Fruit fly (Drosophila melanogaster): Measurements from ENCODE around the gene CG42713.

Gene CG42713

dm6 chr2L:8897954-8898713, 6.9 kb downstream of the CG42713 start (continued):
- peak; percentile 11 for TF ChIP-seq Dip3 (GFP tag; optimal IDR thresholded peaks at IDR 0.05)
- peak; percentile 12 for TF ChIP-seq CG6654 (GFP tag; optimal IDR thresholded peaks at IDR 0.05)
- no peak for TF ChIP-seq CG4617 (GFP tag; optimal IDR thresholded peaks at IDR 0.05; ENCODE audit: borderline replicate concordance)
- no peak for TF ChIP-seq CG17328 (GFP tag; IDR thresholded peaks at IDR 0.05)
- TF ChIP-seq CG1024 (GFP tag; IDR thresholded peaks at IDR 0.05) = no peak
- no peak for TF ChIP-seq exex (tag; optimal IDR thresholded peaks at IDR 0.05)
- TF ChIP-seq HmgZ (tag; optimal IDR thresholded peaks at IDR 0.05) = no peak
- TF ChIP-seq salm (tag; optimal IDR thresholded peaks at IDR 0.05) = peak; percentile 12
- no peak for TF ChIP-seq Optix (GFP tag; IDR thresholded peaks at IDR 0.05)
- no peak for TF ChIP-seq sc (optimal IDR thresholded peaks at IDR 0.05)
- TF ChIP-seq sc (GFP tag; optimal IDR thresholded peaks at IDR 0.05) = no peak
- TF ChIP-seq hkb (optimal IDR thresholded peaks at IDR 0.05) = no peak
- TF ChIP-seq hkb (GFP tag; IDR thresholded peaks at IDR 0.05) = no peak
- TF ChIP-seq schlank (tag; optimal IDR thresholded peaks at IDR 0.05) = no peak
- no peak for TF ChIP-seq tup (GFP tag; optimal IDR thresholded peaks at IDR 0.05)
- peak; percentile 54 for TF ChIP-seq D19A (tag; optimal IDR thresholded peaks at IDR 0.05)
- peak; percentile 53 for TF ChIP-seq caup (GFP tag; optimal IDR thresholded peaks at IDR 0.05; ENCODE audit: severe bottlenecking)
- peak; percentile 55 for TF ChIP-seq NfI (GFP tag; optimal IDR thresholded peaks at IDR 0.05)
- no peak for TF ChIP-seq CG15073 (GFP tag; optimal IDR thresholded peaks at IDR 0.05)
- TF ChIP-seq CG14014 (GFP tag; IDR thresholded peaks at IDR 0.05) = peak; percentile 46
- no peak for TF ChIP-seq CG8089 (GFP tag; optimal IDR thresholded peaks at IDR 0.05)
- no peak for TF ChIP-seq Six4 (GFP tag; optimal IDR thresholded peaks at IDR 0.05)
- TF ChIP-seq ftz-f1 (GFP tag; optimal IDR thresholded peaks at IDR 0.05) = no peak
- TF ChIP-seq CG7357 (GFP tag; IDR thresholded peaks at IDR 0.05) = no peak
- no peak for TF ChIP-seq kah (GFP tag; optimal IDR thresholded peaks at IDR 0.05)
- TF ChIP-seq Adf1 (GFP tag; IDR thresholded peaks at IDR 0.05) = no peak
- no peak for TF ChIP-seq Bdp1 (GFP tag; optimal IDR thresholded peaks at IDR 0.05)
- no peak for TF ChIP-seq gsb (GFP tag; IDR thresholded peaks at IDR 0.05)
- peak; percentile 41 for TF ChIP-seq HHEX (GFP tag; optimal IDR thresholded peaks at IDR 0.05)
- no peak for TF ChIP-seq br (optimal IDR thresholded peaks at IDR 0.05)
- TF ChIP-seq hth (optimal IDR thresholded peaks at IDR 0.05) = no peak
- TF ChIP-seq CG42726 (GFP tag; IDR thresholded peaks at IDR 0.05; ENCODE audit: partially characterized antibody) = no peak
- no peak for TF ChIP-seq pzg (GFP tag; optimal IDR thresholded peaks at IDR 0.05)
- TF ChIP-seq Usf (GFP tag; optimal IDR thresholded peaks at IDR 0.05) = no peak
- no peak for TF ChIP-seq Elba2 (GFP tag; optimal IDR thresholded peaks at IDR 0.05)
- no peak for TF ChIP-seq CG8765 (GFP tag; IDR thresholded peaks at IDR 0.05)
- no peak for TF ChIP-seq Doc2 (GFP tag; IDR thresholded peaks at IDR 0.05)
- TF ChIP-seq CG10147 (GFP tag; optimal IDR thresholded peaks at IDR 0.05) = peak; percentile 58
- TF ChIP-seq CG11723 (GFP tag; optimal IDR thresholded peaks at IDR 0.05) = no peak
- TF ChIP-seq eve (GFP tag; optimal IDR thresholded peaks at IDR 0.05) = peak in 1 of 2 experiments; percentile 80
- no peak for TF ChIP-seq CG1529 (GFP tag; optimal IDR thresholded peaks at IDR 0.05)
- no peak for TF ChIP-seq CG14965 (GFP tag; optimal IDR thresholded peaks at IDR 0.05; ENCODE audit: borderline replicate concordance)
- TF ChIP-seq pan (optimal IDR thresholded peaks at IDR 0.05) = no peak
- TF ChIP-seq pan (GFP tag; optimal IDR thresholded peaks at IDR 0.05 in 1 of 2, IDR thresholded peaks at IDR 0.05 in 1 of 2) = peak in 1 of 2 experiments; percentile 29
- no peak for TF ChIP-seq CG6175 (GFP tag; IDR thresholded peaks at IDR 0.05)
- TF ChIP-seq CG17829 (tag; optimal IDR thresholded peaks at IDR 0.05) = peak; percentile 47
- no peak for TF ChIP-seq Lim3 (GFP tag; IDR thresholded peaks at IDR 0.05)
- TF ChIP-seq CG6683 (GFP tag; optimal IDR thresholded peaks at IDR 0.05) = no peak
- peak; percentile 38 for TF ChIP-seq lilli (GFP tag; optimal IDR thresholded peaks at IDR 0.05)
- TF ChIP-seq TFAM (GFP tag; optimal IDR thresholded peaks at IDR 0.05) = no peak
- TF ChIP-seq CG13424 (tag; optimal IDR thresholded peaks at IDR 0.05) = peak; percentile 75
- TF ChIP-seq CG3995 (GFP tag; optimal IDR thresholded peaks at IDR 0.05) = no peak

Data from whole organism, embryonic.